Fruit fly (Drosophila melanogaster): ENCODE results near the gene PGRP-SA.
A peak's percentile ranks its signal among the peaks of the same experiment; 100 is the strongest.

Gene PGRP-SA

dm6 chrX:11580200-11580840 lies 18.9 kb downstream of the PGRP-SA start, which contains the start of gene nod (continued):
- TF ChIP-seq CG8388 (GFP tag; optimal IDR thresholded peaks at IDR 0.05) (no peak), sens-2 (GFP tag; IDR thresholded peaks at IDR 0.05) (no peak), CG2116 (GFP tag; optimal IDR thresholded peaks at IDR 0.05) (peak; percentile 69), sr (GFP tag; IDR thresholded peaks at IDR 0.05) (no peak), Dll (GFP tag; IDR thresholded peaks at IDR 0.05; ENCODE audit: partially characterized antibody) (peak; percentile 70; the same call in 3 of the 4 replicates), klu (GFP tag; IDR thresholded peaks at IDR 0.05) (peak; percentile 34; the same call in 1 of the 2 replicates), nau (GFP tag; optimal IDR thresholded peaks at IDR 0.05) (no peak), CG7987 (GFP tag; optimal IDR thresholded peaks at IDR 0.05) (peak; percentile 11), croc (GFP tag; conservative IDR thresholded peaks at IDR 0.05) (no peak; the same call in 2 of the 3 replicates), CG7556 (GFP tag; optimal IDR thresholded peaks at IDR 0.05) (peak; percentile 45), CG10274 (GFP tag; optimal IDR thresholded peaks at IDR 0.05) (no peak), CG7271 (tag; optimal IDR thresholded peaks at IDR 0.05) (no peak), MBD-R2 (GFP tag; IDR thresholded peaks at IDR 0.05) (peak; percentile 85), CG18764 (GFP tag; optimal IDR thresholded peaks at IDR 0.05) (peak; percentile 15), emc (GFP tag; optimal IDR thresholded peaks at IDR 0.05) (peak; percentile 37), CG9817 (tag; optimal IDR thresholded peaks at IDR 0.05) (peak; percentile 61), sug (tag; optimal IDR thresholded peaks at IDR 0.05) (peak; percentile 63), gsb-n (tag; optimal IDR thresholded peaks at IDR 0.05) (peak; percentile 22), HHEX (GFP tag; optimal IDR thresholded peaks at IDR 0.05) (peak; percentile 69), CG15479 (GFP tag; optimal IDR thresholded peaks at IDR 0.05) (peak; percentile 66), Ptx1 (GFP tag; IDR thresholded peaks at IDR 0.05) (peak; percentile 58), Rx (GFP tag; IDR thresholded peaks at IDR 0.05) (0 out of 2 replicates have a peak, but pooled peaks have one; percentile 7), CG7786 (GFP tag; optimal IDR thresholded peaks at IDR 0.05) (peak; percentile 61), Antp (GFP tag; optimal IDR thresholded peaks at IDR 0.05) (peak; percentile 75), CG4707 (GFP tag; optimal IDR thresholded peaks at IDR 0.05) (peak; percentile 6), CG1603 (tag; optimal IDR thresholded peaks at IDR 0.05) (peak; percentile 83), CG17829 (tag; optimal IDR thresholded peaks at IDR 0.05) (peak; percentile 55), HmgD (GFP tag; optimal IDR thresholded peaks at IDR 0.05) (peak; percentile 55), fd64A (GFP tag; optimal IDR thresholded peaks at IDR 0.05) (no peak), CG15514 (GFP tag; optimal IDR thresholded peaks at IDR 0.05) (peak; percentile 79), CG1832 (GFP tag; optimal IDR thresholded peaks at IDR 0.05) (peak; percentile 57), CG12744 (GFP tag; optimal IDR thresholded peaks at IDR 0.05) (peak; percentile 53), H2.0 (GFP tag; IDR thresholded peaks at IDR 0.05) (peak; percentile 44; the same call in 1 of the 2 replicates), caup (GFP tag; optimal IDR thresholded peaks at IDR 0.05; ENCODE audit: severe bottlenecking) (peak; percentile 68), CkIIα-i1 (GFP tag; IDR thresholded peaks at IDR 0.05) (no peak), repo (GFP tag; optimal IDR thresholded peaks at IDR 0.05) (peak; percentile 36), Poxn (GFP tag; IDR thresholded peaks at IDR 0.05) (no peak), CG4820 (GFP tag; optimal IDR thresholded peaks at IDR 0.05) (peak; percentile 56), CG9609 (GFP tag; optimal IDR thresholded peaks at IDR 0.05) (peak; percentile 55), ci (GFP tag; IDR thresholded peaks at IDR 0.05) (peak; percentile 76; the same call in 2 of the 3 replicates), ken (GFP tag; IDR thresholded peaks at IDR 0.05) (no peak), Dfd (GFP tag; optimal IDR thresholded peaks at IDR 0.05) (no peak), Lim3 (GFP tag; IDR thresholded peaks at IDR 0.05) (0 out of 2 replicates have a peak, but pooled peaks have one; percentile 11), CG6791 (GFP tag; IDR thresholded peaks at IDR 0.05; ENCODE audit: partially characterized antibody) (peak; percentile 55; the same call in 1 of the 3 replicates), CG2129 (GFP tag; IDR thresholded peaks at IDR 0.05; ENCODE audit: partially characterized antibody) (peak; percentile 34; the same call in 1 of the 2 replicates), CG17359 (tag; optimal IDR thresholded peaks at IDR 0.05) (peak; percentile 69), CG9727 (GFP tag; optimal IDR thresholded peaks at IDR 0.05) (peak; percentile 57), CG17385 (GFP tag; optimal IDR thresholded peaks at IDR 0.05) (peak; percentile 17), CG3163 (GFP tag; optimal IDR thresholded peaks at IDR 0.05) (peak; percentile 51)
